Worm (Caenorhabditis elegans) whole organism, late embryonic: ENCODE data around the gene idpp-14.
A peak's percentile ranks its signal among the peaks of the same experiment; 100 is the strongest.

Experiments
- K02D7.2 ChIP-seq: sonication (generic microtip); optimal IDR thresholded peaks from 2 replicates; lab custom pipeline; 2017; ENCODE audit warnings: mild to moderate bottlenecking, missing genetic modification characterization, missing compliant biosample characterization
- K09A11.1 ChIP-seq: sonication (generic microtip); optimal IDR thresholded peaks from 2 replicates; lab custom pipeline; 2017; ENCODE audit warnings: antibody characterized with exemption, mild to moderate bottlenecking, missing genetic modification characterization, missing compliant biosample characterization; ENCODE audit not compliant: insufficient read depth
- T23F11.4 ChIP-seq: fragments of 200-800 bp; sonication (Bioruptor generic); optimal IDR thresholded peaks from 2 replicates; lab custom pipeline; 2018; ENCODE audit warnings: mild to moderate bottlenecking, missing genetic modification characterization, missing compliant biosample characterization
- ama-1 ChIP-seq: fragments of 150-350 bp; optimal IDR thresholded peaks from 2 replicates; lab custom pipeline; 2014
- ceh-14 ChIP-seq: sonication (generic microtip); optimal IDR thresholded peaks from 2 replicates; lab custom pipeline; 2016; ENCODE audit warnings: missing genotype, missing genetic modification characterization, missing compliant biosample characterization
- ceh-18 ChIP-seq: sonication (generic microtip); optimal IDR thresholded peaks from 2 replicates; lab custom pipeline; 2016; ENCODE audit warnings: missing genetic modification characterization, missing compliant biosample characterization
- ceh-30 ChIP-seq: fragments of 150-350 bp; optimal IDR thresholded peaks from 2 replicates; lab custom pipeline; 2014; ENCODE audit warnings: missing biosample characterization, missing genetic modification characterization
- ceh-31 ChIP-seq: sonication (generic microtip); optimal IDR thresholded peaks from 2 replicates; lab custom pipeline; 2016; ENCODE audit warnings: missing genetic modification characterization, missing compliant biosample characterization
- ceh-45 ChIP-seq: fragments of 200-800 bp; sonication (Bioruptor generic); IDR thresholded peaks from 2 replicates; pipeline ENCODE4 v1.3.6; 2022; ENCODE audit warnings: missing genetic modification reagents, missing genetic modification characterization, missing compliant biosample characterization
- dmd-4 ChIP-seq: sonication (generic microtip); optimal IDR thresholded peaks from 2 replicates; lab custom pipeline; 2016; ENCODE audit warnings: borderline replicate concordance, missing genetic modification characterization, missing compliant biosample characterization
- dve-1 ChIP-seq: sonication (generic microtip); optimal IDR thresholded peaks from 2 replicates; lab custom pipeline; 2017; ENCODE audit warnings: antibody characterized with exemption, mild to moderate bottlenecking, missing genetic modification characterization, missing compliant biosample characterization
- ets-4 ChIP-seq: sonication (generic microtip); optimal IDR thresholded peaks from 2 replicates; lab custom pipeline; 2016; ENCODE audit warnings: missing genetic modification characterization, missing compliant biosample characterization
- eyg-1 ChIP-seq: sonication (generic microtip); optimal IDR thresholded peaks from 2 replicates; lab custom pipeline; 2016; ENCODE audit warnings: missing genotype, missing genetic modification characterization, missing compliant biosample characterization
- fax-1 ChIP-seq: sonication (generic microtip); optimal IDR thresholded peaks from 2 replicates; lab custom pipeline; 2016; ENCODE audit warnings: missing genotype, missing genetic modification characterization, missing compliant biosample characterization
- fkh-10 ChIP-seq: fragments of 150-350 bp; optimal IDR thresholded peaks from 2 replicates; lab custom pipeline; 2014; ENCODE audit warnings: missing biosample characterization, missing genetic modification reagents, missing genetic modification characterization
- fkh-6 ChIP-seq: sonication (generic microtip); optimal IDR thresholded peaks from 2 replicates; lab custom pipeline; 2016; ENCODE audit warnings: missing genetic modification characterization, missing compliant biosample characterization
- gmeb-2 ChIP-seq: sonication (generic microtip); optimal IDR thresholded peaks from 2 replicates; lab custom pipeline; 2016; ENCODE audit warnings: missing genetic modification characterization, inconsistent platforms, missing compliant biosample characterization
- hlh-30 ChIP-seq: sonication (generic microtip); optimal IDR thresholded peaks from 2 replicates; lab custom pipeline; 2017; ENCODE audit warnings: antibody characterized with exemption, missing genetic modification characterization, missing compliant biosample characterization; ENCODE audit not compliant: insufficient read depth
- hlh-8 ChIP-seq: sonication (generic microtip); optimal IDR thresholded peaks from 2 replicates; lab custom pipeline; 2016; ENCODE audit warnings: missing genotype, missing genetic modification characterization, missing compliant biosample characterization
- lin-11 ChIP-seq: fragments of 200-800 bp; sonication (Bioruptor generic); optimal IDR thresholded peaks from 2 replicates; lab custom pipeline; 2018; ENCODE audit warnings: mild to moderate bottlenecking, missing genetic modification characterization, missing compliant biosample characterization
- madf-2 ChIP-seq: sonication (generic microtip); optimal IDR thresholded peaks from 2 replicates; lab custom pipeline; 2017; ENCODE audit warnings: missing genetic modification characterization, missing compliant biosample characterization
- mec-3 ChIP-seq: sonication (generic microtip); optimal IDR thresholded peaks from 2 replicates; lab custom pipeline; 2016; ENCODE audit warnings: borderline replicate concordance, missing genetic modification characterization, missing compliant biosample characterization
- nfya-1 ChIP-seq: sonication (generic microtip); optimal IDR thresholded peaks from 2 replicates; lab custom pipeline; 2017; ENCODE audit warnings: missing genetic modification characterization, mild to moderate bottlenecking, missing compliant biosample characterization, antibody characterized with exemption, moderate library complexity
- pha-2 ChIP-seq: sonication (generic microtip); optimal IDR thresholded peaks from 2 replicates; lab custom pipeline; 2017; ENCODE audit warnings: mild to moderate bottlenecking, missing genetic modification characterization, missing compliant biosample characterization
- pqm-1 ChIP-seq: sonication (generic microtip); optimal IDR thresholded peaks from 2 replicates; lab custom pipeline; 2016; ENCODE audit warnings: missing genetic modification characterization, missing compliant biosample characterization
- ref-2 ChIP-seq: sonication (generic microtip); optimal IDR thresholded peaks from 2 replicates; lab custom pipeline; 2016; ENCODE audit warnings: missing genetic modification characterization, missing compliant biosample characterization
- sdc-2 ChIP-seq: sonication (generic microtip); optimal IDR thresholded peaks from 2 replicates; lab custom pipeline; 2016; ENCODE audit warnings: missing genotype, missing genetic modification characterization, missing compliant biosample characterization
- syd-9 ChIP-seq: sonication (generic microtip); optimal IDR thresholded peaks from 2 replicates; lab custom pipeline; 2016; ENCODE audit warnings: mild to moderate bottlenecking, missing genetic modification characterization, moderate library complexity, missing compliant biosample characterization
- tbx-2 ChIP-seq: sonication (generic microtip); optimal IDR thresholded peaks from 2 replicates; lab custom pipeline; 2016; ENCODE audit warnings: missing genetic modification characterization, missing compliant biosample characterization
- ttx-3 ChIP-seq: sonication (generic microtip); optimal IDR thresholded peaks from 2 replicates; lab custom pipeline; 2016; ENCODE audit warnings: missing genetic modification reagents, missing genetic modification characterization, missing compliant biosample characterization
- unc-42 ChIP-seq: sonication (generic microtip); optimal IDR thresholded peaks from 2 replicates; lab custom pipeline; 2016; ENCODE audit warnings: missing genotype, missing genetic modification characterization, missing compliant biosample characterization
- unc-86 ChIP-seq: sonication (generic microtip); optimal IDR thresholded peaks from 2 replicates; lab custom pipeline; 2016; ENCODE audit warnings: missing genetic modification characterization, missing compliant biosample characterization
- ztf-16 ChIP-seq: sonication (generic microtip); optimal IDR thresholded peaks from 2 replicates; lab custom pipeline; 2017; ENCODE audit warnings: missing genetic modification characterization, missing compliant biosample characterization

idpp-14 gene

DNA sequence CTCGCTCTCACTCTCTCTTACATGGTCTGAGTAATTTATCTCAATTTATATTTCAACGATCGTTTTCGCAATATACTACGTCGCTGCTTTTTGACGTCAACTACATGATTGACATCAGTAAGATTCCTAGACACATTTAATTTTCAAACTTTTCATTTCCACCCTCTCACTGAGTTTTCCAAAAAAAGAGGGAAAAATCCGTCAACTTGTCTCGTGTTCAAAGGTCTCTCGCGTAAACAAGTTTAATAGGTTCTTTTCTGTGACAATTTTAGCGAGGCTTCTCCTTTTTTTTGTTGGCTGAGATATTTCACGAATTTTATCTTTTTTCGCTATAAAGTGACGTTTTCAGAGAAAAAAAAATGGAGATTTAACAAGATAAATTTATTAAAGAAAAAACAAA lies 31.8 kb downstream of the idpp-14 start:
- TF ChIP-seq unc-42 (tag; lab: Kevin White, UChicago) (peak; percentile 4), ztf-16 (no peak)

DNA sequence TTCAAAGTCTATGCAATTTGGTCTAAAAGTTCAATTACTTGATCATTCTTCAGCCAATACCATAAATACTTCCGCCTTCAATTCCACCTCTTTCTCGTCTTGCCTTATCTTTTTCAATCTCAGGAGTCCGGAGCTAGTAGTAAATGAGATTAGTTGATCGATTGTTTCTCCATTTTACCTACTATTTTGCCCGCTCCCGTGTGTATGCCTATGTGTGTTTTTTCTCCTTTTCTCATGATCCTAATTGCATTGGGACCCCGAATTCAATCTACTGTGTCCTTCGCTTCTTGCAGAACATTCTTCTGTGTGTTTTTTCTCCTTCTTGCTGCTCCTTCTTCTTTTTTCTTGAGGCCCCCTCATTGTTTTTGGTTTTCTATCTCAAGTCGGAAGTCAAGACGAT lies 34.1 kb downstream of the idpp-14 start:
- TF ChIP-seq ttx-3 (no peak), unc-42 (tag; lab: Kevin White, UChicago) (peak; percentile 88)

DNA sequence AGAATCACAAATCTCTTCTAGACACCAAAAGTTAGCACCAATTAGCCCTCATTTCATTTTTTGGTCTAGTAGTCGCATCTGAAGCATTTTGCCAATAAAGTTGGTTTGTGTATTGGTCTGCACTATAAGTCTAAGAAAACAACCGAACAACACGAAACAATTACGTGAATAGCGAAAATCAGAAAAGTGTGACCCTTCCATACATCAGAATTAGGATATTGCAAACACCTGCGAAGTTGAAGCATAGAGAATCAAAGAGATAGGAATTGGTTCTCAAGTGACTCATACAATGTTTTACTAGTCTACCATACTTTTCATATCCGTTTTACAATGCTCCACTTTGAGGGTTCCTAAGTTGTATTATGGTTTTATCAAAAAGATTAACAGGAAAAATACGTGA lies 35.0 kb downstream of the idpp-14 start:
- no peak for TF ChIP-seq ceh-14 (tag; lab: Kevin White, UChicago)
- no peak for TF ChIP-seq K02D7.2 (tag; lab: Kevin White, UChicago)

DNA sequence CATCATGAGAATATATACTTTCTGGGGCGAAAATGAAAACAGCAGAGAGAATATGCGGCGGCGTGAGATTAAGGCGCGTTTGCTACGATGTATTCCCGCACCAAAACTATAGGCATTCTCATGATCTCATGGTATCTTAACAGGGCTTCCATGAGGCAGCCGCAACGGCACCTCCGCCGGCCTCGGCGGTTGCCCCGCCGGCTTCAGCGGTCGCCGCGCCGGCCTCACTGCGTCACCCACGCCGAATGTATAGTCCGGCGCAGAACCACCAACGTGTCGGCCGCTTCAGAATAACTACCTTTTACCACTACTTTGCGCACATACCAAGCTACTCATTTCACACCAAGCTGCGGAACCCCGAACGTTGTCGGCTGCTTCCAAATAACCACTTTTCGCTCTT lies 35.5 kb downstream of the idpp-14 start:
- TF ChIP-seq madf-2 (tag; lab: Kevin White, UChicago) (no peak), ceh-18 (tag; lab: Kevin White, UChicago) (no peak)
- TF ChIP-seq, all 69 proteins: peak for 0

DNA sequence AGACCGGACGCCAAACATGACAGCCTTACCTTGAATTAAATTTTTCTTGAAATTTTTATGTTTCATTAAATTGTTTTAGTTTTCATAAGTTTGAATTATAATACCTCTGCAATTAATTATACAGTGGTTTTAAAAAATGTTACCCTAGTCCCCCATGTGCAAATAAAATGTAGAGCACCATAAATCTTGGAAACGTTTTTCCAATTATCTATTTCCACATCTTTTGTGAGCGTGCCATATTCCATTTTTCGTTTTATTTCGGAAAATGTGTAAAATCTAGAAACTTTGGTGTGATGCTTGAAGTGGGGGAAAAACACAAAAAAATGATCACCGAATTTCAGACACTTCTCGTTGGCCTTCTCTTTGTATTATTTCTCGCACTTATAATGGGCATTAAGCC lies 40.5 kb downstream of the idpp-14 start:
- TF ChIP-seq pha-2 (tag; lab: Kevin White, UChicago): no peak
- TF ChIP-seq gmeb-2 (tag; lab: Kevin White, UChicago): no peak
- no peak for TF ChIP-seq ceh-30 (tag; lab: Kevin White, UChicago)
- TF ChIP-seq K09A11.1 (tag; lab: Kevin White, UChicago): no peak
- no peak for TF ChIP-seq fkh-6
- TF ChIP-seq dmd-4 (tag; lab: Kevin White, UChicago): no peak
- no peak for TF ChIP-seq ama-1 (lab: Kevin White, UChicago)
- no peak for TF ChIP-seq ceh-14 (tag; lab: Kevin White, UChicago)
- TF ChIP-seq lin-11 (tag; lab: Kevin White, UChicago): no peak
- no peak for TF ChIP-seq ets-4 (tag; lab: Kevin White, UChicago)
- TF ChIP-seq fax-1 (tag; lab: Kevin White, UChicago): no peak
- no peak for TF ChIP-seq syd-9 (tag; lab: Kevin White, UChicago)
- TF ChIP-seq ref-2 (tag; lab: Kevin White, UChicago): no peak

DNA sequence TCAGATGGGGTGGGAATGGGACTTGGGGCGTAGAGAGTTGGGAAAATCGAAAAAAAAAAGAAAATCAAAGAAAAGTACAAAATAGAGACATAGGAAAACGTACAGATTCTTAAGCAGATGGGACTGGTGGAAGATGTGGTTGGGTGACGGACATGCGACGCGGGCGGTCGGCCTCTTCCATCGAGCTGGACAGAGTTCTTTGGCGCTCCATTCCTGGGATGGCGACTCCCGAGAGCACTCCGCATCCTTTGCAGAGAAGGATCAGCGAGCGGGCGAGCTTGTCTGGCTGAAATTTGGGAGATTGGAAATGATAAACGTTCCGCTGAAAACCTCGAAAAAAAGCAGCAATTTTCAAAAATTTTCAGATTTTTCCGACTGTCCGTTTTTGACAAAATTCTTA lies 42.1 kb downstream of the idpp-14 start:
- TF ChIP-seq ceh-30 (tag; lab: Kevin White, UChicago) (no peak), K02D7.2 (tag; lab: Kevin White, UChicago) (no peak), T23F11.4 (GFP tag; lab: Kevin White, UChicago) (no peak), ztf-16 (no peak), sdc-2 (tag; lab: Kevin White, UChicago) (no peak), hlh-8 (tag; lab: Kevin White, UChicago) (no peak), nfya-1 (tag; lab: Kevin White, UChicago) (no peak)

DNA sequence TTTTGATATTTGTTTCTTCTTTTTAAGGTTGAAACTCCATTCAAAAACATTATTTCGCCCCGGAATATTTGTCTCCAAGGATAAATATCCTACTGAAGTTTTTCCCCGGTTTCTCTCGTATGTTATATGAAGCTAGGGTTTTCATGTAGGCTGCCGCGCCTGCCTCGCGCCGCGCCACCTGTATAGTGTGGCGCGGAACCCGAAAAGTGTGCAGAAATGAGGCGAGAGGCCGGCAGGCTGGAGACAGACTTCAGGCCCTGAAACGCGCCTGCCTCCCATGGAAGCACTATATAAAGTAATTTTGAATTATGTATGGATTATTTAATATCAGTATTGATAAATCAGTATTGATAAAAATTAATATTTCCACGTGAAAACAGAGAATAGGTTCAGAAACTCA lies 42.6 kb downstream of the idpp-14 start:
- TF ChIP-seq fkh-10 (GFP tag; lab: Kevin White, UChicago) (no peak), pqm-1 (tag; lab: Kevin White, UChicago) (no peak), eyg-1 (no peak), ceh-45 (GFP tag; lab: Robert Waterston, UW) (no peak), K02D7.2 (tag; lab: Kevin White, UChicago) (no peak), dve-1 (tag; lab: Kevin White, UChicago) (no peak), unc-86 (no peak)

DNA sequence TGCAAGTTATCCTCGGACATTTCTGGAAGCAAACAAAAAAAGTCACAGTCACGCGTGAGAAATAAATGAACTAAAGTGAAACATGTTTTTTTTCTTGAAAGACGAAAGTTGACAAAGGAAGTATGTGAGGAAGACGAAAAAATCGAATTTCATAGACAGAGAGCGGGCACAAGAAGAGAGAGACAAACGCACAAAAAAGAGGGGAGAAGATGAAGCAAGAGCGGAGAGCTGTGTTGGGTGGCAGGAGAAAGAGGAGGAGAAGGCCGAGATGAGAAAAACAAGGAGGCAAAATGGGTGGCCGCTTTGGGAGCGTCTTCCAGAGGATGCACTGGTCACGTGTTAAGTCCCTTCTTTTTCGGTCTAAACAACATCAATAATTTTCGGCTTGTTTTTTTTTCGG lies 46.6 kb downstream of the idpp-14 start, which contains the start of gene ZK1073.1:
ZK1073.1 (minus strand) TSS at position 72 of the 400 bp plus-strand sequence.
- TF ChIP-seq hlh-30 (tag; lab: Kevin White, UChicago) (peak; percentile 43), unc-42 (tag; lab: Kevin White, UChicago) (peak; percentile 90), nfya-1 (tag; lab: Kevin White, UChicago) (no peak), ceh-31 (tag; lab: Kevin White, UChicago) (peak; percentile 59), tbx-2 (tag; lab: Kevin White, UChicago) (peak; percentile 57), ceh-18 (tag; lab: Kevin White, UChicago) (peak; percentile 42), sdc-2 (tag; lab: Kevin White, UChicago) (peak; percentile 39), mec-3 (tag; lab: Kevin White, UChicago) (no peak)
